Worm (Caenorhabditis elegans): ENCODE measurements around the gene acc-1.

acc-1 gene

DNA sequence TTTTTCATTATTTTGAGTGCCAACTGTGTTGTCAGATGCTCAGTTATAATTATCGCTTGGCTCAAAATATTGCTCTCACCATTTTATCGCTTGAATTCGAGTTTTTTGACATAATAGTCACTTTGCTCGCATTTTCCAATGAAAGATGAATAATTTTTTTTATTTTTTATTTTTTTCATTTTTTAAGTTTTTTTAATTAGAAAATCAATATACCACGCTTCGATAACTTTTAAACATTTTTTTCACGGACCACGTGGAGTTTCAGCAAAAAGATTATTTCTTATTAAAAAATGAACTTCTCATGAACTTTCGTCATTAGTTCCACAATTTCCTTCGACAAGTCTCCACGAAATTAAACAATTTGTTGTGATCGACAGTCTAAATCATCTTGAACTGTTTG is 43.2 kb upstream of the acc-1 start, which contains the start of gene elt-1:
elt-1 (plus strand) TSS at position 301 of the 400 bp plus-strand sequence.
- TF ChIP-seq ZK546.5 (tag; optimal IDR thresholded peaks at IDR 0.05) (no peak), elt-1 (tag; optimal IDR thresholded peaks at IDR 0.05) (no peak), lin-39 (tag; optimal IDR thresholded peaks at IDR 0.05) (no peak), mdl-1 (tag; optimal IDR thresholded peaks at IDR 0.05) (no peak), nhr-23 (tag; optimal IDR thresholded peaks at IDR 0.05) (no peak), ztf-11 (tag; optimal IDR thresholded peaks at IDR 0.05) (no peak), lsy-2 (tag; optimal IDR thresholded peaks at IDR 0.05) (no peak), ztf-1 (GFP tag; conservative IDR thresholded peaks at IDR 0.05) (no peak), nhr-77 (tag; optimal IDR thresholded peaks at IDR 0.05) (no peak)

DNA sequence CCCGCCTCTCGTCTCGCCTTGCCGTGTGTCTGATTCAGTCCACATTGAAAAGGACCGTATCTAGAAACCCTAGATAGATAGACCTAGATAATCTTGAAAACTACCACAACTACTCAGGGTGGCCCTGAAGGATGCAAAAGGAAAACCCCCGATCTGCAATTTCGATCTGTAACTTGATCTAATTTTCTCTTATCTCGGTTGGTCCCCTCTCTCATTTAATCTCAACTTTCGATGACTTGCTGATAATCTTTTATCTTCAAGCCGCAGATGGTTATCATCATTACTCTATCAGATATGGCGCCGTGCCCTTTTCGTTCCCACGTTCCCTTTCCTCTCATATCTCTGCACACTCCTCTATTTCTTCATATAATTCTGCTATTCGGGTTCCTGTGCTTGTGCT is 42.3 kb upstream of the acc-1 start:
- TF ChIP-seq blmp-1 (tag; optimal IDR thresholded peaks at IDR 0.05; ENCODE audit: insufficient read depth) (peak; percentile 63), sma-9 (GFP tag; optimal IDR thresholded peaks at IDR 0.05) (peak; percentile 94), sma-9 (tag; optimal IDR thresholded peaks at IDR 0.05) (no peak), nhr-23 (tag; optimal IDR thresholded peaks at IDR 0.05) (peak; percentile 100), gmeb-1 (tag; optimal IDR thresholded peaks at IDR 0.05) (no peak), egl-27 (tag; optimal IDR thresholded peaks at IDR 0.05) (peak; percentile 86), sma-3 (GFP tag; optimal IDR thresholded peaks at IDR 0.05) (peak; percentile 31), ceh-16 (tag; optimal IDR thresholded peaks at IDR 0.05) (peak; percentile 98), elt-3 (tag; optimal IDR thresholded peaks at IDR 0.05) (no peak), crh-2 (tag; optimal IDR thresholded peaks at IDR 0.05) (peak; percentile 27), lsy-2 (tag; optimal IDR thresholded peaks at IDR 0.05) (peak in 1 of 2 experiments; percentile 30), nhr-25 (tag; optimal IDR thresholded peaks at IDR 0.05) (peak; percentile 84), elt-1 (tag; optimal IDR thresholded peaks at IDR 0.05) (peak; percentile 100), sem-4 (tag; optimal IDR thresholded peaks at IDR 0.05) (peak; percentile 70), mab-5 (tag; optimal IDR thresholded peaks at IDR 0.05) (no peak)

DNA sequence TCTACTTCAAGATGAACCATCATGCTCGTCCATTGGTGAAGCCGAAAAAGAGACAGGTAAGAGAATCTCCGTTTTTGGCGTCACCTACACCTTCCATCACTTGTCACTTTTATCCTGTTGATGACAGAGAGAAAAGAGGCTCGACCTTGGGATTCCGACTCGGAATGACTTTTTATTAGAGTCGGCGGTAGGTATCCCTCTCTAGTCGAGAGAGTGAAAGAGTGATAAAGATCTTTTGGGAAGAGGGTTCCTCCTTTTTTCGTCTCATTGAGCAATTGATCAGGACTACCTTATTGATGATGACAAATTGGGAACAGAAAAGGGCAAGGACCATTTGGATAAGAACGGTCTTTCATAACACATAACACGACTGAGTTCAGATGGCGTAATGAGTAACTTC is 40.5 kb upstream of the acc-1 start:
- TF ChIP-seq R02D3.7 (tag; optimal IDR thresholded peaks at IDR 0.05) = no peak
- TF ChIP-seq sem-4 (tag; optimal IDR thresholded peaks at IDR 0.05) = no peak
- TF ChIP-seq nhr-23 (tag; optimal IDR thresholded peaks at IDR 0.05) = peak; percentile 88
- TF ChIP-seq elt-1 (tag; optimal IDR thresholded peaks at IDR 0.05) = peak; percentile 85
- peak; percentile 25 for TF ChIP-seq ceh-16 (tag; optimal IDR thresholded peaks at IDR 0.05)

DNA sequence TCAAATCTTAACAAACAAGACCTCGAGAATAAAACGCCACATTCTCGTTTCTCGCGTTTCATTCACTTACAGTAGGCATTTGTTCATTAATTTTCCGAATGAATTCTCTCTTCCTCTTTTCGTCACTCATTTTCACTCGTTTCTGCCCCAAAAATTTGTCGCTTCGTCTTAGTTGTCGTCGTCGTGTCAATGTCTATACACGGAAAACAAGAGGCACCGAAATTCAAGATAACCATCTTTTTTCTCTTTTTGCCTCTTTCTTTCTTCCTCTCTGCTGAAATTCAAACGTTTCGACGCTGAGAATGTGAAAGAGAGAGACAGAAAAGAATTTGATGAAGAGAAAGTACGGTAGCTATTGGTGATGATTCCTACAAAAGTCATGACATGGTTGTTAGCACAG is 39.8 kb upstream of the acc-1 start:
- TF ChIP-seq nhr-23 (tag; optimal IDR thresholded peaks at IDR 0.05) = peak; percentile 84
- TF ChIP-seq ceh-16 (tag; optimal IDR thresholded peaks at IDR 0.05) = peak; percentile 49
- no peak for TF ChIP-seq zag-1 (tag; optimal IDR thresholded peaks at IDR 0.05)
- TF ChIP-seq elt-1 (tag; optimal IDR thresholded peaks at IDR 0.05) = peak; percentile 77
- TF ChIP-seq nhr-25 (tag; optimal IDR thresholded peaks at IDR 0.05) = peak; percentile 48

DNA sequence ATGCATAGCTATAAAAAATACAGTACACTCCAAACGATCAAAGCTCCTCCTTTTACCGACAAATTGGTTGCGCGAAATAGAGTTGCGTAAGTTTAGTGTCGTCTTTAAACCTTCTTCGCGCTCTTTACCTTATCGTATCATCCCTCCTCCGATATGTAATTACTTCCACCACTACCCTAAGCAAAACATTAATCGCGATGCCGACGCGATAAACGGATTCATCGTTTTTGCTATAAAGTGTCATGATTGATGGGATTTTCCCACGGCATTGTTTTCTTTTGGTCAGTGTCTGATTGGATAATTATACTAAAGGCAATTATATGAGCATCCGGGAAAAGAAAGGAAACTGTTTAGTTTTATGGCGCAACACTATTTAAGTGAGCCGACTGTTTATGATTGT is 39.0 kb upstream of the acc-1 start:
- peak; percentile 94 for TF ChIP-seq elt-1 (tag; optimal IDR thresholded peaks at IDR 0.05)
- peak; percentile 91 for TF ChIP-seq ceh-16 (tag; optimal IDR thresholded peaks at IDR 0.05)
- TF ChIP-seq alr-1 (tag; optimal IDR thresholded peaks at IDR 0.05) = no peak

DNA sequence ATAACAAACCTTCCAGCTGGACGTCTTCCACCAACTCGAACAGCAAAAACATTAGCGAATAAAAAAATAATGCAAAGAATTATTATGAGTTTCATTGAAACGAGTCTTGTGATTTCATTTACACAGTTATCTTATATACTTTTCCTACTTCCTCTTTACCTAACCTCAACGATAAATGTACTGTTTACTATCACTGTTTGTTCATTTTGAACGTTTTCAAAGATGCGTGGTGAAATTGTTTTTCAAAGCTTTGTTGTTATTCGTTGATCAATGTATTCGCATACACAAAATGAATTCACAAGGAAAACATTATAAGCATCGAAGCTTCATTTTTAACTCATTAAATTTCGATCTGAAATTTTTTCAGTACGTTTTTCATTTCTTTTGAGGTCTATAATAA is 35.6 kb upstream of the acc-1 start, which contains the start of gene W09C2.7:
W09C2.7 (minus strand) TSS at position 101 of the 400 bp plus-strand sequence.
- TF ChIP-seq nhr-6 (tag; optimal IDR thresholded peaks at IDR 0.05) = no peak
- no peak for TF ChIP-seq F13H6.1 (tag; optimal IDR thresholded peaks at IDR 0.05)
- no peak for TF ChIP-seq C34F6.9 (tag; optimal IDR thresholded peaks at IDR 0.05)
- no peak for TF ChIP-seq ceh-16 (tag; optimal IDR thresholded peaks at IDR 0.05)
- TF ChIP-seq ama-1 (optimal IDR thresholded peaks at IDR 0.05) = no peak
- no peak for TF ChIP-seq lin-39 (tag; optimal IDR thresholded peaks at IDR 0.05)

DNA sequence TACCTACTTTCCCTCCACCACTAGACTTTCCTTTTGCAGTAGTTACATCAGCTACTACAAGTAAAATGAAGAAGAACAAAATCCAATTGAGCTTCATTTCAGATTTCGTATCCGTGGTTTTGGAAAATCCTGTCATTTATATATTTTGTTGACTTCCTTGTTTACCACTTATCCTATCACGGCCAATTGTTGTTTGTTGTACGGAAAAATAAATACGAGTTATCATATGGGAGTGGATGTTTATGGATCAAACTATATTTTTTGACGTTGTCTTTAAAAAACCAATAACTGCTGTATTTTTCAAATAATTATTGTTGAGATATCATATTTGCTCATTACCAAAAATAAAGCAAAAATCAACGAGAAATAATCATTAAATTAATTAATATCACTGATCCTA is 34.6 kb upstream of the acc-1 start, which contains the start of gene W09C2.9:
W09C2.9 (minus strand) TSS at position 101 of the 400 bp plus-strand sequence.
- no peak for TF ChIP-seq ztf-11 (tag; optimal IDR thresholded peaks at IDR 0.05)
- TF ChIP-seq nhr-77 (tag; optimal IDR thresholded peaks at IDR 0.05) = no peak
- no peak for TF ChIP-seq nhr-10 (tag; optimal IDR thresholded peaks at IDR 0.05)
- no peak for TF ChIP-seq ceh-82 (tag; optimal IDR thresholded peaks at IDR 0.05)
- TF ChIP-seq unc-62 (GFP tag; optimal IDR thresholded peaks at IDR 0.05) = no peak
- no peak for TF ChIP-seq nhr-11 (tag; optimal IDR thresholded peaks at IDR 0.05)
- no peak for TF ChIP-seq nhr-23 (tag; optimal IDR thresholded peaks at IDR 0.05)
- TF ChIP-seq elt-3 (tag; optimal IDR thresholded peaks at IDR 0.05) = no peak
- TF ChIP-seq snpc-4 (tag; optimal IDR thresholded peaks at IDR 0.05) = no peak
- TF ChIP-seq zag-1 (tag; optimal IDR thresholded peaks at IDR 0.05) = no peak
- no peak for TF ChIP-seq nhr-21 (tag; optimal IDR thresholded peaks at IDR 0.05)
- TF ChIP-seq fos-1 (tag; optimal IDR thresholded peaks at IDR 0.05) = no peak
- TF ChIP-seq sma-3 (GFP tag; optimal IDR thresholded peaks at IDR 0.05) = no peak
- no peak for TF ChIP-seq nhr-12 (tag; optimal IDR thresholded peaks at IDR 0.05)
- TF ChIP-seq ama-1 (optimal IDR thresholded peaks at IDR 0.05) = no peak
- TF ChIP-seq blmp-1 (tag; optimal IDR thresholded peaks at IDR 0.05; ENCODE audit: insufficient read depth) = no peak

Measured in whole organism, L2 larva.